Fruit fly (Drosophila melanogaster) whole organism, wandering third instar larva: ENCODE data around the gene CG6693.

ENCODE experiments used
- Abd-B ChIP-seq: fragments of >200 bp; optimal IDR thresholded peaks from 2 replicates; lab custom pipeline; 2017; ENCODE audit warnings: missing biosample characterization, missing genetic modification characterization
- CrebA ChIP-seq: fragments of 200-800 bp; sonication (Bioruptor generic); optimal IDR thresholded peaks from 2 replicates; lab custom pipeline; 2016; ENCODE audit warnings: missing biosample characterization, mild to moderate bottlenecking, missing genetic modification characterization, borderline replicate concordance
- Dif ChIP-seq: fragments of 200-275, 200-300 bp; sonication (Bioruptor generic); optimal IDR thresholded peaks from 2 replicates; lab custom pipeline; 2018; ENCODE audit warnings: missing biosample characterization, missing genetic modification characterization; ENCODE audit not compliant: partially characterized antibody
- Vsx2 ChIP-seq: fragments of 200-300, 225-300 bp; sonication (Bioruptor generic); optimal IDR thresholded peaks from 2 replicates; lab custom pipeline; 2018; ENCODE audit warnings: missing biosample characterization, missing genetic modification characterization; ENCODE audit not compliant: partially characterized antibody
- brk ChIP-seq: fragments of 200-800 bp; sonication (Bioruptor generic); optimal IDR thresholded peaks from 2 replicates; lab custom pipeline; 2016; ENCODE audit warnings: missing biosample characterization, mild to moderate bottlenecking, missing genetic modification characterization
- dl ChIP-seq, 2 experiments: fragments of 175-275, 200-275 bp in 1 of 2; fragments of 200-275 bp in 1 of 2; sonication (Bioruptor generic); optimal IDR thresholded peaks; lab custom pipeline; 2018; ENCODE audit warnings: mild to moderate bottlenecking in 2 of 2, missing biosample characterization in 2 of 2, missing genetic modification characterization in 2 of 2, moderate library complexity in 2 of 2; ENCODE audit not compliant: partially characterized antibody in 2 of 2, insufficient read depth in 1 of 2
- usp ChIP-seq: fragments of >200 bp; optimal IDR thresholded peaks from 2 replicates; lab custom pipeline; 2017; ENCODE audit warnings: missing biosample characterization, missing genetic modification characterization

The CG6693 gene

dm6 chr3R:11173169-11173506 lies 48.3 kb downstream of the CG6693 start:
- TF ChIP-seq CrebA (GFP tag; lab: Kevin White, UChicago) (peak; percentile 58), Abd-B (GFP tag; lab: Kevin White, UChicago) (no peak)

- TF ChIP-seq usp (no peak), Vsx2 (GFP tag; lab: Kevin White, UChicago) (peak; percentile 94), brk (GFP tag; lab: Kevin White, UChicago) (peak; percentile 17), dl (GFP tag; optimal IDR thresholded peaks at IDR 0.05; lab: Kevin White, UChicago; ENCODE audit: insufficient read depth in 1 of 2, partially characterized antibody in 2 of 2) (peak in 1 of 2 experiments; percentile 28), Dif (peak; percentile 16)
Observed at dm6 chr3R:11172460-11173168, 48.8 kb downstream of the CG6693 start, which contains the start of gene Ugt35A1. Gene Ugt35A1 (minus strand): TSS chr3R:11172664.
